Worm (Caenorhabditis elegans) whole organism, L1 larva: ENCODE measurements around the gene T05A7.7.
A peak's percentile ranks its signal among the peaks of the same experiment; 100 is the strongest.

Source experiments
- C16A3.4 ChIP-seq: fragments of 150-350 bp; optimal IDR thresholded peaks from 2 replicates; lab custom pipeline; 2014; ENCODE audit warnings: missing biosample characterization, missing genetic modification characterization
- aha-1 ChIP-seq: fragments of 150-350 bp; optimal IDR thresholded peaks from 2 replicates; lab custom pipeline; 2014; ENCODE audit warnings: missing biosample characterization, missing genetic modification characterization
- aly-2 ChIP-seq: fragments of 150-350 bp; optimal IDR thresholded peaks from 2 replicates; lab custom pipeline; 2014; ENCODE audit warnings: missing biosample characterization, missing genetic modification characterization
- ceh-63 ChIP-seq: fragments of 200-800 bp; sonication (Bioruptor generic); optimal IDR thresholded peaks from 2 replicates; lab custom pipeline; 2018; ENCODE audit warnings: mild to moderate bottlenecking, missing genetic modification characterization, missing compliant biosample characterization
- ceh-8 ChIP-seq: fragments of 200-800 bp; sonication (Bioruptor generic); optimal IDR thresholded peaks from 2 replicates; lab custom pipeline; 2018; ENCODE audit warnings: mild to moderate bottlenecking, missing genetic modification characterization, moderate library complexity, missing compliant biosample characterization
- ceh-88 ChIP-seq: fragments of 200-800 bp; sonication (Bioruptor generic); IDR thresholded peaks from 2 replicates; pipeline ENCODE4 v1.3.6; 2022; ENCODE audit warnings: missing genetic modification characterization, missing compliant biosample characterization
- dpl-1 ChIP-seq, 3 experiments: fragments of 150-350 bp in 2 of 3; sonication (generic microtip) in 1 of 3; optimal IDR thresholded peaks; 2 replicates each; lab custom pipeline; 2014 to 2017; ENCODE audit warnings: missing biosample characterization in 3 of 3, missing genetic modification characterization in 3 of 3, missing genetic modification reagents in 3 of 3
- efl-1 ChIP-seq, 4 experiments: fragments of 150-350 bp; optimal IDR thresholded peaks in 3 of 4; peaks in 1 of 4; 1 replicate in 1 of 4; 2 replicates in 3 of 4; lab custom pipeline; 2014; ENCODE audit warnings: missing biosample characterization in 2 of 4, missing genetic modification characterization in 2 of 4, missing genetic modification reagents in 2 of 4
- efl-3 ChIP-seq: fragments of 200-800 bp; sonication (Bioruptor generic); optimal IDR thresholded peaks from 2 replicates; lab custom pipeline; 2018; ENCODE audit warnings: mild to moderate bottlenecking, missing genetic modification characterization, missing compliant biosample characterization
- egl-13 ChIP-seq: sonication (generic microtip); optimal IDR thresholded peaks from 2 replicates; lab custom pipeline; 2016; ENCODE audit warnings: missing genotype, missing genetic modification reagents, missing genetic modification characterization, missing compliant biosample characterization
- elt-2 ChIP-seq: sonication (generic microtip); optimal IDR thresholded peaks from 2 replicates; lab custom pipeline; 2016; ENCODE audit warnings: missing genetic modification characterization, mild to moderate bottlenecking, inconsistent platforms, missing compliant biosample characterization, missing genetic modification reagents
- elt-3 ChIP-seq, 6 experiments: fragments of 150-350 bp in 1 of 6; sonication (generic microtip); optimal IDR thresholded peaks; 2 replicates each; lab custom pipeline; 2017 to 2018; ENCODE audit warnings: missing biosample characterization in 6 of 6, missing genetic modification characterization in 6 of 6, inconsistent platforms in 1 of 6
- fkh-4 ChIP-seq: sonication (generic microtip); optimal IDR thresholded peaks from 2 replicates; lab custom pipeline; 2016; ENCODE audit warnings: missing compliant biosample characterization, missing genetic modification characterization, borderline replicate concordance
- fkh-8 ChIP-seq: sonication (generic microtip); optimal IDR thresholded peaks from 2 replicates; lab custom pipeline; 2016; ENCODE audit warnings: mild to moderate bottlenecking, missing genetic modification characterization, missing compliant biosample characterization
- fos-1 ChIP-seq: fragments of 150-350 bp; optimal IDR thresholded peaks from 2 replicates; lab custom pipeline; 2014; ENCODE audit warnings: missing biosample characterization, missing genetic modification characterization
- grh-1 ChIP-seq: fragments of 200-800 bp; sonication (Bioruptor generic); IDR thresholded peaks from 2 replicates; pipeline ENCODE4 v1.3.6; 2022; ENCODE audit warnings: missing genetic modification reagents, missing genetic modification characterization, missing compliant biosample characterization
- irx-1 ChIP-seq: sonication (generic microtip); optimal IDR thresholded peaks from 2 replicates; lab custom pipeline; 2016; ENCODE audit warnings: missing genetic modification characterization, missing compliant biosample characterization
- isw-1 ChIP-seq: fragments of 200-800 bp; sonication (Bioruptor generic); IDR thresholded peaks from 2 replicates; pipeline ENCODE4 v1.3.6; 2022; ENCODE audit warnings: missing genetic modification characterization, missing compliant biosample characterization
- jun-1 ChIP-seq: fragments of 150-350 bp; optimal IDR thresholded peaks from 2 replicates; lab custom pipeline; 2014; ENCODE audit warnings: missing biosample characterization, missing genetic modification reagents, missing genetic modification characterization
- lin-13 ChIP-seq: fragments of 150-350 bp; optimal IDR thresholded peaks from 2 replicates; lab custom pipeline; 2014; ENCODE audit warnings: missing biosample characterization, missing genetic modification reagents, missing genetic modification characterization
- lin-14 ChIP-seq: fragments of 200-800 bp; sonication (Bioruptor generic); optimal IDR thresholded peaks from 2 replicates; lab custom pipeline; 2018; ENCODE audit warnings: mild to moderate bottlenecking, missing genetic modification characterization, moderate library complexity, missing compliant biosample characterization
- lin-15B ChIP-seq: fragments of 150-350 bp; sonication (generic microtip); optimal IDR thresholded peaks from 3 replicates; lab custom pipeline; 2014; ENCODE audit warnings: missing biosample characterization, missing genetic modification characterization
- lin-35 ChIP-seq, 2 experiments: fragments of 150-350 bp; optimal IDR thresholded peaks; 2 replicates each; lab custom pipeline; 2014; ENCODE audit warnings: missing biosample characterization in 2 of 2, missing genetic modification characterization in 2 of 2, missing genetic modification reagents in 2 of 2
- lir-3 ChIP-seq: sonication (generic microtip); optimal IDR thresholded peaks from 2 replicates; lab custom pipeline; 2016; ENCODE audit warnings: mild to moderate bottlenecking, missing genetic modification characterization, moderate library complexity, missing compliant biosample characterization; ENCODE audit not compliant: poor library complexity
- lsy-2 ChIP-seq, 2 experiments: fragments of 150-350 bp; optimal IDR thresholded peaks; 2 replicates each; lab custom pipeline; 2014; ENCODE audit warnings: missing biosample characterization in 2 of 2, missing genetic modification characterization in 2 of 2
- mdl-1 ChIP-seq, 2 experiments: fragments of 150-350 bp; optimal IDR thresholded peaks; 2 replicates each; lab custom pipeline; 2014 to 2017; ENCODE audit warnings: missing biosample characterization in 2 of 2, missing genetic modification characterization in 2 of 2, inconsistent platforms in 1 of 2
- mep-1 ChIP-seq: fragments of 150-350 bp; optimal IDR thresholded peaks from 2 replicates; lab custom pipeline; 2014; ENCODE audit warnings: missing biosample characterization, missing genetic modification characterization
- nhr-11 ChIP-seq: fragments of 150-350 bp; optimal IDR thresholded peaks from 2 replicates; lab custom pipeline; 2014; ENCODE audit warnings: missing biosample characterization, missing genetic modification characterization
- nhr-20 ChIP-seq: sonication (generic microtip); optimal IDR thresholded peaks from 2 replicates; lab custom pipeline; 2016; ENCODE audit warnings: mild to moderate bottlenecking, missing genetic modification characterization, missing compliant biosample characterization
- nhr-237 ChIP-seq: fragments of 150-350 bp; optimal IDR thresholded peaks from 2 replicates; lab custom pipeline; 2014; ENCODE audit warnings: missing biosample characterization, missing genetic modification characterization
- nhr-71 ChIP-seq: sonication (generic microtip); optimal IDR thresholded peaks from 2 replicates; lab custom pipeline; 2016; ENCODE audit warnings: mild to moderate bottlenecking, missing genetic modification characterization, moderate library complexity, missing compliant biosample characterization
- nhr-77 ChIP-seq: fragments of 150-350 bp; optimal IDR thresholded peaks from 2 replicates; lab custom pipeline; 2014; ENCODE audit warnings: missing biosample characterization, missing genetic modification characterization
- nhr-85 ChIP-seq: sonication (generic microtip); peaks from one replicate; lab custom pipeline; 2016; ENCODE audit warnings: missing genetic modification characterization, inconsistent platforms, missing compliant biosample characterization
- rnt-1 ChIP-seq: sonication (generic microtip); optimal IDR thresholded peaks from 2 replicates; lab custom pipeline; 2016; ENCODE audit warnings: mild to moderate bottlenecking, missing genetic modification characterization, moderate library complexity, missing compliant biosample characterization
- sox-4 ChIP-seq: sonication (generic microtip); optimal IDR thresholded peaks from 2 replicates; lab custom pipeline; 2016; ENCODE audit warnings: missing genetic modification characterization, missing compliant biosample characterization
- swsn-7 ChIP-seq: sonication (generic microtip); optimal IDR thresholded peaks from 2 replicates; lab custom pipeline; 2016; ENCODE audit warnings: missing genetic modification characterization, missing compliant biosample characterization
- tbx-2 ChIP-seq: sonication (generic microtip); optimal IDR thresholded peaks from 2 replicates; lab custom pipeline; 2016; ENCODE audit warnings: missing genetic modification characterization, missing compliant biosample characterization
- tlp-1 ChIP-seq: fragments of 150-350 bp; optimal IDR thresholded peaks from 2 replicates; lab custom pipeline; 2014; ENCODE audit warnings: missing biosample characterization, missing genetic modification characterization
- unc-130 ChIP-seq: fragments of 150-350 bp; optimal IDR thresholded peaks from 2 replicates; lab custom pipeline; 2017; ENCODE audit warnings: missing biosample characterization, missing genetic modification characterization, inconsistent platforms
- unc-86 ChIP-seq: sonication (generic microtip); optimal IDR thresholded peaks from 2 replicates; lab custom pipeline; 2016; ENCODE audit warnings: missing genetic modification characterization, missing compliant biosample characterization
- vab-15 ChIP-seq: sonication (generic microtip); optimal IDR thresholded peaks from 2 replicates; lab custom pipeline; 2017; ENCODE audit warnings: missing genotype, mild to moderate bottlenecking, missing genetic modification characterization, missing compliant biosample characterization
- xbp-1 ChIP-seq: sonication (generic microtip); optimal IDR thresholded peaks from 2 replicates; lab custom pipeline; 2016; ENCODE audit warnings: missing genetic modification characterization, missing compliant biosample characterization
- zag-1 ChIP-seq: fragments of 150-350 bp; optimal IDR thresholded peaks from 2 replicates; lab custom pipeline; 2014; ENCODE audit warnings: missing biosample characterization, missing genetic modification characterization
- zip-4 ChIP-seq: fragments of 200-800 bp; sonication (Bioruptor generic); optimal IDR thresholded peaks from 2 replicates; lab custom pipeline; 2018; ENCODE audit warnings: mild to moderate bottlenecking, missing genetic modification characterization, moderate library complexity, missing compliant biosample characterization
- ztf-11 ChIP-seq, 2 experiments: sonication (generic microtip); optimal IDR thresholded peaks; 2 replicates each; lab custom pipeline; 2016 to 2017; ENCODE audit warnings: missing genetic modification characterization in 2 of 2, missing biosample characterization in 1 of 2, missing compliant biosample characterization in 1 of 2

The T05A7.7 gene

DNA sequence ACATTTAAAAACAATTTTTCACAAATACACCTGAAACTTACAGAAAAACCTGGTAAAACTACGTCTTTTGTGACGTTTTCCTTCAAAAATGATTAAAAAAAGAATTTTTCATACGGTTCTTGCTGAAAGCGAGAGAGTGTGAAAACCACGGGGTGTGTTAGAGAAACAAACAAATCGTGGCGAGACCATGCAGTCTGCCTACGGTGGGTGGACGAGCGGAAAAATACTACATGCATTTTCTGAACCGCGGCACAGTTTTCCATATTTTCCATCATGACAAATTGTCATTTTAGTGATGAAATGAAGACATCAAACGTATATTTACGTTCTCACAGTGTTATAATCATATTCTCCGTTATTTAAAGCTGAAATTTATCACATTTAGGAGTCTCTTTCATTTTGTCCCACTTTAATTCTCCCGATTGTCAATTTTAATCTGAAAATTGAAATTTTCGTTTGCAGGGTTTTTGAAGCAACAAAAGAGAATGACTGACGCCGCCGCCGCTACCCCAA lies 25.1 kb upstream of the T05A7.7 start, which contains the start of the genes F10G7.9 and tsn-1 (continued):
- TF ChIP-seq mdl-1 (tag; optimal IDR thresholded peaks at IDR 0.05; lab: Kevin White, UChicago) (peak in 1 of 2 experiments; percentile 59), aha-1 (tag; lab: Kevin White, UChicago) (no peak), nhr-77 (tag; lab: Kevin White, UChicago) (no peak), efl-3 (no peak), fkh-8 (no peak), sox-4 (tag; lab: Kevin White, UChicago) (no peak), nhr-11 (tag; lab: Kevin White, UChicago) (no peak), zip-4 (GFP tag; lab: Kevin White, UChicago) (no peak), swsn-7 (peak; percentile 47), elt-3 (tag; optimal IDR thresholded peaks at IDR 0.05; lab: Kevin White, UChicago) (no peak), jun-1 (tag; lab: Kevin White, UChicago) (no peak), lsy-2 (tag; optimal IDR thresholded peaks at IDR 0.05; lab: Kevin White, UChicago) (peak; percentile 93 to 98), fos-1 (no peak), irx-1 (tag; lab: Kevin White, UChicago) (no peak), efl-1 (optimal IDR thresholded peaks at IDR 0.05; lab: Kevin White, UChicago) (peak; percentile 80 to 87), efl-1 (GFP tag; optimal IDR thresholded peaks at IDR 0.05 in 1 of 2; lab: Kevin White, UChicago) (peak; percentile 70 to 96), ceh-63 (no peak), zag-1 (tag; lab: Kevin White, UChicago) (no peak)

DNA sequence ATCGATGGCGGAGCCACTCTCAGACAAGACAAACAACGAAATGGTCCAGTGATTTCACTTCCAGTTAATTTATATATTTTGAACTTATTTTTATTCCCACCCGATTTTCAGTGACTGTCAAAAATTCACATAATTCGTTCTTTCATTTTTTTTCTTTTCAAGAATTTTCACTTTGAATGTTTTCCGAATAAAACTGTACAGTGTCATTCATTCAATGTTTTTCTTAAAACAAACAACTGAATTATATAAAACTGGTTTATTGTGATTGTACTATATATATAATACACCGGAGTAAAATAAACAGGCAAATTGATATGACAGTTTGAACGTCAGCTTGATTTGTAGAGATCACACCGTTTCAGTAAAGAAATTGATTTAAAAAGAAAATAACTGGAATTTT lies 21.7 kb upstream of the T05A7.7 start:
- TF ChIP-seq efl-1 (optimal IDR thresholded peaks at IDR 0.05; lab: Kevin White, UChicago) (no peak), efl-1 (GFP tag; optimal IDR thresholded peaks at IDR 0.05 in 1 of 2; lab: Kevin White, UChicago) (no peak), lin-35 (GFP tag; optimal IDR thresholded peaks at IDR 0.05; lab: Kevin White, UChicago) (no peak), mep-1 (no peak), lin-14 (GFP tag; lab: Kevin White, UChicago) (no peak), tlp-1 (tag; lab: Kevin White, UChicago) (no peak), vab-15 (no peak), fkh-4 (tag; lab: Kevin White, UChicago) (no peak), zip-4 (GFP tag; lab: Kevin White, UChicago) (no peak), isw-1 (GFP tag; lab: Robert Waterston, UW) (no peak), unc-130 (tag; lab: Kevin White, UChicago) (no peak)

DNA sequence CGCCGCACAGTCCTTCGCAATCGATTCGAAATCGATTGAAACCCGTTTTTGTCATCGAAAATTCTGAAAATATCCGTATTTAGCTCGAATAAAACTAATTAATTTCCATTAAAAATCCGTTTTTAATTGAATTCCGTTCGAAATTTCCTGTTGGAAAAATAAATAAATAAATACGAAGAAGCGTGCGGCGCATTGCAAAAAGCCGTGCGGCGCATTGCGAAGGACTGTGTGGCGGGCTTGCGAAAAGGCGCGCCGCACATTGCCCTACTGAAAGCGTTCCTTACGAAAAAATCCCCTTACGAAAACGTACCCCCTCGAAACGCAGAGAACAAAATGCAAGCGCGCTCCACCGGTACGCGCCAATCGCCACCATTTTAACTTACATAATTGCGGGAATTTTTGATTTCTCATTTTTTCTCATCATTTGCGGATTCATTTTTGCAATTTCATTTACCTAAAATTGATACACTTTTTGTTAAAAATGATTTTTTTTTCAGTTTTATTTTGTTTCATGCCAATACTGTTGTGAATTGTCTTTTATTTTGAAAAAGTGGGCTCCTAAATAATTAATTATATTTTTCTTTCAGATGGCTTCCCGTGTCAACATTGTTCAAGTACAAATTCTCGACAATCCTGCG lies 20.3 kb upstream of the T05A7.7 start, which contains the start of gene unc-85:
Gene unc-85 (plus strand): TSS at position 588 of the 638 bp plus-strand sequence.
- TF ChIP-seq elt-2 (peak; percentile 60), lir-3 (tag; lab: Kevin White, UChicago) (peak; percentile 65), fkh-8 (peak; percentile 54), egl-13 (tag; lab: Kevin White, UChicago) (peak; percentile 52), tbx-2 (peak; percentile 69), efl-1 (optimal IDR thresholded peaks at IDR 0.05; lab: Kevin White, UChicago) (peak; percentile 74 to 76), efl-1 (GFP tag; optimal IDR thresholded peaks at IDR 0.05 in 1 of 2; lab: Kevin White, UChicago) (peak; percentile 71 to 96), jun-1 (tag; lab: Kevin White, UChicago) (peak; percentile 52), rnt-1 (tag; lab: Kevin White, UChicago) (peak; percentile 70), swsn-7 (peak; percentile 73), ztf-11 (tag; optimal IDR thresholded peaks at IDR 0.05; lab: Kevin White, UChicago) (peak in 1 of 2 experiments; percentile 29), ceh-88 (GFP tag; lab: Robert Waterston, UW) (peak; percentile 77), unc-86 (tag; lab: Kevin White, UChicago) (peak; percentile 63), nhr-20 (tag; lab: Kevin White, UChicago) (peak; percentile 73), mep-1 (peak; percentile 28), xbp-1 (tag; lab: Kevin White, UChicago) (peak; percentile 61), C16A3.4 (peak; percentile 63), lin-13 (GFP tag; lab: Kevin White, UChicago) (peak; percentile 44), nhr-71 (tag; lab: Kevin White, UChicago) (peak; percentile 87), ceh-8 (GFP tag; lab: Kevin White, UChicago) (peak; percentile 19), dpl-1 (GFP tag; optimal IDR thresholded peaks at IDR 0.05; lab: Kevin White, UChicago) (peak; percentile 44 to 80 (median 70)), isw-1 (GFP tag; lab: Robert Waterston, UW) (peak; percentile 88), lin-14 (GFP tag; lab: Kevin White, UChicago) (peak; percentile 83), lsy-2 (tag; optimal IDR thresholded peaks at IDR 0.05; lab: Kevin White, UChicago) (peak; percentile 72 to 88), nhr-77 (tag; lab: Kevin White, UChicago) (peak; percentile 22), nhr-85 (tag; lab: Kevin White, UChicago) (peak; percentile 89), aly-2 (peak; percentile 25), grh-1 (GFP tag; lab: Robert Waterston, UW) (peak; percentile 84), elt-3 (tag; optimal IDR thresholded peaks at IDR 0.05; lab: Kevin White, UChicago) (peak in 1 of 6 experiments; percentile 18), sox-4 (tag; lab: Kevin White, UChicago) (peak; percentile 40), nhr-237 (tag; lab: Kevin White, UChicago) (peak; percentile 3), lin-15B (tag; lab: Kevin White, UChicago) (peak; percentile 71)
